Worm (Caenorhabditis elegans): ENCODE measurements around the gene srd-67.

srd-67 gene

ce11 chrIII:2255522-2255921 is 9.9 kb upstream of the srd-67 start, which contains the start of gene fbxa-71:
TSS of gene fbxa-71 (plus strand) at chrIII:2255822.
- TF ChIP-seq snpc-4 (tag; optimal IDR thresholded peaks at IDR 0.05) (no peak), ztf-11 (tag; optimal IDR thresholded peaks at IDR 0.05) (no peak), sptf-1 (tag; optimal IDR thresholded peaks at IDR 0.05) (no peak), ceh-39 (tag; optimal IDR thresholded peaks at IDR 0.05) (no peak), ceh-43 (GFP tag; optimal IDR thresholded peaks at IDR 0.05) (no peak), tbx-8 (GFP tag; optimal IDR thresholded peaks at IDR 0.05) (no peak), nhr-2 (tag; optimal IDR thresholded peaks at IDR 0.05) (no peak), elt-3 (tag; optimal IDR thresholded peaks at IDR 0.05) (no peak), ces-1 (GFP tag; optimal IDR thresholded peaks at IDR 0.05) (no peak), unc-120 (tag; optimal IDR thresholded peaks at IDR 0.05; ENCODE audit: poor library complexity, severe bottlenecking) (no peak), flh-1 (GFP tag; optimal IDR thresholded peaks at IDR 0.05) (no peak), blmp-1 (tag; optimal IDR thresholded peaks at IDR 0.05) (no peak)

- TF ChIP-seq elt-1 (tag; optimal IDR thresholded peaks at IDR 0.05; ENCODE audit: borderline replicate concordance, insufficient read depth) (no peak), unc-39 (tag; optimal IDR thresholded peaks at IDR 0.05) (no peak), pha-4 (tag; optimal IDR thresholded peaks at IDR 0.05) (no peak), mls-2 (tag; optimal IDR thresholded peaks at IDR 0.05) (no peak), mep-1 (tag; optimal IDR thresholded peaks at IDR 0.05) (no peak), drap-1 (GFP tag; optimal IDR thresholded peaks at IDR 0.05) (no peak), bed-3 (GFP tag; optimal IDR thresholded peaks at IDR 0.05) (no peak), sptf-1 (tag; optimal IDR thresholded peaks at IDR 0.05) (no peak), nhr-28 (tag; optimal IDR thresholded peaks at IDR 0.05) (no peak), blmp-1 (tag; optimal IDR thresholded peaks at IDR 0.05) (no peak)
These were observed 7.4 kb upstream of the srd-67 start, which contains the start of gene fbxa-73 for ce11 chrIII:2253027-2253499. TSS of gene fbxa-73 (plus strand) at chrIII:2253449.

ce11 chrIII:2251348-2251747 is 5.7 kb upstream of the srd-67 start, which contains the start of gene fbxa-7:
TSS of gene fbxa-7 (minus strand) at chrIII:2251448.
- TF ChIP-seq mls-2 (tag; optimal IDR thresholded peaks at IDR 0.05): no peak
- TF ChIP-seq M03D4.4 (tag; optimal IDR thresholded peaks at IDR 0.05): no peak
- no peak for TF ChIP-seq ceh-43 (GFP tag; optimal IDR thresholded peaks at IDR 0.05)
- no peak for TF ChIP-seq nhr-2 (tag; optimal IDR thresholded peaks at IDR 0.05)
- no peak for TF ChIP-seq drap-1 (GFP tag; optimal IDR thresholded peaks at IDR 0.05)
- no peak for TF ChIP-seq ztf-11 (tag; optimal IDR thresholded peaks at IDR 0.05)

ce11 chrIII:2243617-2244016 is 2.0 kb downstream of the srd-67 start:
- TF ChIP-seq sem-2 (GFP tag; optimal IDR thresholded peaks at IDR 0.05) (no peak), ceh-83 (GFP tag; optimal IDR thresholded peaks at IDR 0.05) (no peak), unc-62 (GFP tag; optimal IDR thresholded peaks at IDR 0.05) (no peak), nhr-76 (tag; optimal IDR thresholded peaks at IDR 0.05) (no peak), tbx-8 (GFP tag; optimal IDR thresholded peaks at IDR 0.05) (no peak), unc-39 (tag; optimal IDR thresholded peaks at IDR 0.05) (no peak), elt-3 (tag; optimal IDR thresholded peaks at IDR 0.05) (no peak), cnd-1 (tag; optimal IDR thresholded peaks at IDR 0.05) (no peak), nhr-2 (tag; optimal IDR thresholded peaks at IDR 0.05) (no peak), unc-120 (tag; optimal IDR thresholded peaks at IDR 0.05; ENCODE audit: poor library complexity, severe bottlenecking) (no peak), snpc-4 (tag; optimal IDR thresholded peaks at IDR 0.05) (no peak), lsy-2 (tag; optimal IDR thresholded peaks at IDR 0.05) (no peak), mab-5 (tag; optimal IDR thresholded peaks at IDR 0.05) (no peak), ces-1 (GFP tag; optimal IDR thresholded peaks at IDR 0.05) (no peak), drap-1 (GFP tag; optimal IDR thresholded peaks at IDR 0.05) (no peak), zip-8 (tag; optimal IDR thresholded peaks at IDR 0.05) (no peak), lin-32 (GFP tag; optimal IDR thresholded peaks at IDR 0.05) (no peak), ham-2 (GFP tag; optimal IDR thresholded peaks at IDR 0.05) (no peak), flh-1 (GFP tag; optimal IDR thresholded peaks at IDR 0.05) (no peak)

ce11 chrIII:2240471-2240870 is 5.2 kb downstream of the srd-67 start, which contains the start of gene srz-56:
TSS of gene srz-56 (plus strand) at chrIII:2240771.
- TF ChIP-seq ces-1 (GFP tag; optimal IDR thresholded peaks at IDR 0.05) (no peak), lin-13 (tag; optimal IDR thresholded peaks at IDR 0.05) (no peak), drap-1 (GFP tag; optimal IDR thresholded peaks at IDR 0.05) (no peak), ztf-11 (tag; optimal IDR thresholded peaks at IDR 0.05) (no peak)

Data from whole organism, mixed stage, embryonic.